Worm (Caenorhabditis elegans): Measurements from ENCODE around the gene ZC204.12.

- TF ChIP-seq unc-62 (GFP tag; optimal IDR thresholded peaks at IDR 0.05) (no peak), nhr-28 (tag; optimal IDR thresholded peaks at IDR 0.05) (no peak), nhr-12 (tag; optimal IDR thresholded peaks at IDR 0.05) (no peak), cnd-1 (tag; optimal IDR thresholded peaks at IDR 0.05) (no peak), nhr-237 (tag; optimal IDR thresholded peaks at IDR 0.05) (no peak), nhr-76 (tag; optimal IDR thresholded peaks at IDR 0.05) (no peak), M03D4.4 (tag; optimal IDR thresholded peaks at IDR 0.05) (no peak), mab-5 (tag; optimal IDR thresholded peaks at IDR 0.05) (no peak)
These were observed 49.3 kb upstream of the ZC204.12 start, which contains the start of gene sdz-18 for ce11 chrII:1706385-1706784.
